Fruit fly (Drosophila melanogaster) whole organism, adult: ENCODE measurements around the gene Lasp.

Source experiments
- CG11617 ChIP-seq: fragments of 200-800 bp; sonication (Bioruptor generic); optimal IDR thresholded peaks from 2 replicates; lab custom pipeline; 2017; ENCODE audit warnings: mild to moderate bottlenecking, missing biosample characterization, missing genetic modification reagents, missing genetic modification characterization
- CG14711 ChIP-seq: fragments of 200-800 bp; sonication (Bioruptor generic); optimal IDR thresholded peaks from 2 replicates; lab custom pipeline; 2018; ENCODE audit warnings: missing biosample characterization, mild to moderate bottlenecking, missing genetic modification characterization, moderate library complexity
- CG1620 ChIP-seq: fragments of 200-800 bp; sonication (Bioruptor generic); optimal IDR thresholded peaks from 2 replicates; lab custom pipeline; 2016; ENCODE audit warnings: missing biosample characterization, missing genetic modification characterization
- CG7045 ChIP-seq: fragments of 200-800 bp; sonication (Bioruptor generic); optimal IDR thresholded peaks from 2 replicates; lab custom pipeline; 2017; ENCODE audit warnings: missing biosample characterization, mild to moderate bottlenecking, missing genetic modification characterization
- cic ChIP-seq: fragments of 200-800 bp; sonication (Bioruptor generic); optimal IDR thresholded peaks from 2 replicates; lab custom pipeline; 2017; ENCODE audit warnings: missing biosample characterization, mild to moderate bottlenecking, missing genetic modification characterization, moderate library complexity
- cnc ChIP-seq, 2 experiments: fragments of >200 bp; optimal IDR thresholded peaks; 2 replicates each; lab custom pipeline; 2017

- TF ChIP-seq cnc (optimal IDR thresholded peaks at IDR 0.05; lab: Kevin White, UChicago) (no peak), cic (GFP tag; lab: Kevin White, UChicago) (no peak), CG11617 (no peak), CG7045 (GFP tag; lab: Kevin White, UChicago) (no peak), CG14711 (no peak), CG1620 (GFP tag; lab: Kevin White, UChicago) (no peak)
These were observed 16.2 kb downstream of the Lasp start for dm6 chr3L:16695076-16695847.
